Fruit fly (Drosophila melanogaster) whole organism, embryonic: ENCODE data around the gene Nup153.

ENCODE experiments used
- Abd-B ChIP-seq: fragments of 200-800 bp; sonication (Bioruptor generic); optimal IDR thresholded peaks from 2 replicates; lab custom pipeline; 2018; ENCODE audit warnings: missing biosample characterization, mild to moderate bottlenecking, missing genetic modification characterization, moderate library complexity
- Ada2b ChIP-seq: fragments of 200-800 bp; sonication (Bioruptor generic); IDR thresholded peaks from 2 replicates; pipeline ENCODE4 v1.3.6; 2022; ENCODE audit warnings: missing biosample characterization, missing genetic modification characterization
- CG10654 ChIP-seq: fragments of 200-800 bp; sonication (Bioruptor generic); optimal IDR thresholded peaks from 2 replicates; lab custom pipeline; 2016; ENCODE audit warnings: missing biosample characterization, missing genetic modification characterization
- CG13424 ChIP-seq: fragments of 200-800 bp; sonication (Bioruptor generic); optimal IDR thresholded peaks from 2 replicates; lab custom pipeline; 2019; ENCODE audit warnings: missing biosample characterization, mild to moderate bottlenecking, missing genetic modification characterization, moderate library complexity
- CG1529 ChIP-seq: fragments of 200-800 bp; sonication (Bioruptor generic); optimal IDR thresholded peaks from 3 replicates; lab custom pipeline; 2018; ENCODE audit warnings: missing biosample characterization, missing genetic modification characterization
- CG17186 ChIP-seq: fragments of 200-800 bp; sonication (Bioruptor generic); optimal IDR thresholded peaks from 3 replicates; lab custom pipeline; 2017; ENCODE audit warnings: missing biosample characterization, missing genetic modification reagents, missing genetic modification characterization
- CG17802 ChIP-seq: fragments of 200-800 bp; sonication (Bioruptor generic); optimal IDR thresholded peaks from 2 replicates; lab custom pipeline; 2018; ENCODE audit warnings: missing biosample characterization, mild to moderate bottlenecking, missing genetic modification characterization, moderate library complexity
- CG3995 ChIP-seq: fragments of 200-800 bp; sonication (Bioruptor generic); optimal IDR thresholded peaks from 3 replicates; lab custom pipeline; 2016; ENCODE audit warnings: missing biosample characterization, missing genetic modification characterization
- CG4404 ChIP-seq: fragments of 200-800 bp; sonication (Bioruptor generic); IDR thresholded peaks from 2 replicates; pipeline ENCODE4 v1.3.6; 2022; ENCODE audit warnings: missing biosample characterization, missing genetic modification characterization
- CG4424 ChIP-seq: fragments of 200-800 bp; sonication (Bioruptor generic); optimal IDR thresholded peaks from 3 replicates; lab custom pipeline; 2016; ENCODE audit warnings: missing biosample characterization, missing genetic modification characterization
- CG7372 ChIP-seq: fragments of 200-800 bp; sonication (Bioruptor generic); IDR thresholded peaks from 2 replicates; pipeline ENCODE4 v1.3.6; 2022; ENCODE audit warnings: missing biosample characterization, missing genetic modification characterization
- Deaf1 ChIP-seq: fragments of 200-800 bp; optimal IDR thresholded peaks from 3 replicates; lab custom pipeline; 2019; ENCODE audit warnings: missing biosample characterization, mild to moderate bottlenecking, missing genetic modification characterization, moderate library complexity
- Dek ChIP-seq: fragments of 200-800 bp; sonication (Bioruptor generic); optimal IDR thresholded peaks from 3 replicates; lab custom pipeline; 2019; ENCODE audit warnings: missing biosample characterization, mild to moderate bottlenecking, missing genetic modification characterization, moderate library complexity
- Dfd ChIP-seq, 2 experiments: fragments of >200 bp; optimal IDR thresholded peaks; 2 replicates each; lab custom pipeline; 2017; ENCODE audit warnings: missing biosample characterization in 2 of 2, missing genetic modification characterization in 2 of 2
- Dip2 ChIP-seq: fragments of 200-800 bp; sonication (Bioruptor generic); IDR thresholded peaks from 2 replicates; pipeline ENCODE4 v1.3.6; 2022; ENCODE audit warnings: missing biosample characterization, missing genetic modification characterization
- Dll ChIP-seq: fragments of 200-800 bp; sonication (Bioruptor generic); IDR thresholded peaks from 4 replicates; pipeline ENCODE4 v1.3.6; 2022; ENCODE audit warnings: missing biosample characterization, missing genetic modification characterization; ENCODE audit not compliant: partially characterized antibody
- Eip74EF ChIP-seq, 2 experiments: fragments of 200-800 bp in 1 of 2; fragments of >200 bp in 1 of 2; sonication (Bioruptor generic) in 1 of 2; optimal IDR thresholded peaks; 2 replicates each; lab custom pipeline; 2017 to 2019; ENCODE audit warnings: missing biosample characterization in 2 of 2, missing genetic modification characterization in 2 of 2, mild to moderate bottlenecking in 1 of 2, moderate library complexity in 1 of 2
- Gug ChIP-seq: fragments of 200-800 bp; sonication (Bioruptor generic); IDR thresholded peaks from 4 replicates; pipeline ENCODE4 v1.3.6; 2022; ENCODE audit warnings: missing biosample characterization, missing genetic modification characterization
- H2.0 ChIP-seq: fragments of 200-800 bp; sonication (Bioruptor generic); IDR thresholded peaks from 2 replicates; pipeline ENCODE4 v1.3.6; 2022; ENCODE audit warnings: missing biosample characterization, missing genetic modification characterization
- Hr51 ChIP-seq, 2 experiments: fragments of 200-800 bp; sonication (Bioruptor generic); optimal IDR thresholded peaks; 2 replicates in 1 of 2; 3 replicates in 1 of 2; lab custom pipeline; 2016 to 2018; ENCODE audit warnings: missing biosample characterization in 2 of 2, missing genetic modification characterization in 2 of 2, mild to moderate bottlenecking in 1 of 2, moderate library complexity in 1 of 2
- Lim3 ChIP-seq: fragments of 200-800 bp; sonication (Bioruptor generic); IDR thresholded peaks from 2 replicates; pipeline ENCODE4 v1.3.6; 2022; ENCODE audit warnings: missing biosample characterization, missing genetic modification characterization
- MESR4 ChIP-seq: fragments of 200-800 bp; sonication (Bioruptor generic); optimal IDR thresholded peaks from 2 replicates; lab custom pipeline; 2018; ENCODE audit warnings: missing biosample characterization, mild to moderate bottlenecking, missing genetic modification characterization, moderate library complexity
- Optix ChIP-seq: fragments of 200-800 bp; sonication (Bioruptor generic); IDR thresholded peaks from 3 replicates; pipeline ENCODE4 v1.3.6; 2022; ENCODE audit warnings: missing biosample characterization, missing genetic modification characterization
- Ravus ChIP-seq: fragments of 200-800 bp; sonication (Bioruptor generic); IDR thresholded peaks from 2 replicates; pipeline ENCODE4 v1.3.6; 2022; ENCODE audit warnings: missing biosample characterization, missing genetic modification characterization
- Rx ChIP-seq: fragments of 200-800 bp; sonication (Bioruptor generic); IDR thresholded peaks from 2 replicates; pipeline ENCODE4 v1.3.6; 2022; ENCODE audit warnings: missing biosample characterization, missing genetic modification characterization
- Sox100B ChIP-seq: fragments of 200-800 bp; sonication (Bioruptor generic); optimal IDR thresholded peaks from 3 replicates; lab custom pipeline; 2018; ENCODE audit warnings: missing biosample characterization, mild to moderate bottlenecking, missing genetic modification characterization
- Tbp ChIP-seq: fragments of >200 bp; optimal IDR thresholded peaks from 2 replicates; lab custom pipeline; 2018; ENCODE audit warnings: missing biosample characterization, missing genetic modification characterization
- amos ChIP-seq: fragments of 200-800 bp; sonication (Bioruptor generic); IDR thresholded peaks from 2 replicates; pipeline ENCODE4 v1.3.6; 2022; ENCODE audit warnings: missing biosample characterization, missing genetic modification characterization; ENCODE audit not compliant: partially characterized antibody
- bab2 ChIP-seq: fragments of 200-800 bp; sonication (Bioruptor generic); optimal IDR thresholded peaks from 2 replicates; lab custom pipeline; 2016; ENCODE audit warnings: missing biosample characterization, missing genetic modification characterization
- bbx ChIP-seq: fragments of 200-800 bp; sonication (Bioruptor generic); IDR thresholded peaks from 2 replicates; pipeline ENCODE4 v1.3.6; 2022; ENCODE audit warnings: missing biosample characterization, missing genetic modification characterization; ENCODE audit not compliant: partially characterized antibody
- btn ChIP-seq: fragments of 200-800 bp; sonication (Bioruptor generic); optimal IDR thresholded peaks from 2 replicates; lab custom pipeline; 2016; ENCODE audit warnings: missing biosample characterization, missing genetic modification characterization
- corto ChIP-seq: fragments of 200-800 bp; sonication (Bioruptor generic); optimal IDR thresholded peaks from 2 replicates; lab custom pipeline; 2016; ENCODE audit warnings: missing biosample characterization, mild to moderate bottlenecking, missing genetic modification characterization, moderate library complexity
- da ChIP-seq: fragments of 200-800 bp; sonication (Bioruptor generic); optimal IDR thresholded peaks from 2 replicates; lab custom pipeline; 2016; ENCODE audit warnings: missing biosample characterization, missing genetic modification characterization
- en ChIP-seq: fragments of 200-800 bp; sonication (Bioruptor generic); optimal IDR thresholded peaks from 2 replicates; lab custom pipeline; 2016; ENCODE audit warnings: missing biosample characterization, missing genetic modification characterization
- fd64A ChIP-seq: fragments of 200-800 bp; sonication (Bioruptor generic); optimal IDR thresholded peaks from 3 replicates; lab custom pipeline; 2018; ENCODE audit warnings: missing biosample characterization, mild to moderate bottlenecking, missing genetic modification characterization
- jing ChIP-seq: fragments of 200-800 bp; sonication (Bioruptor generic); optimal IDR thresholded peaks from 2 replicates; lab custom pipeline; 2018; ENCODE audit warnings: missing biosample characterization, mild to moderate bottlenecking, missing genetic modification characterization
- mam ChIP-seq: fragments of 200-800 bp; sonication (Bioruptor generic); optimal IDR thresholded peaks from 3 replicates; lab custom pipeline; 2016; ENCODE audit warnings: missing biosample characterization, missing genetic modification characterization
- mld ChIP-seq: fragments of 200-800 bp; sonication (Bioruptor generic); IDR thresholded peaks from 3 replicates; pipeline ENCODE4 v1.3.6; 2022; ENCODE audit warnings: missing biosample characterization, missing genetic modification characterization; ENCODE audit not compliant: partially characterized antibody
- nau ChIP-seq: fragments of 200-800 bp; sonication (Bioruptor generic); optimal IDR thresholded peaks from 3 replicates; lab custom pipeline; 2017; ENCODE audit warnings: missing biosample characterization, mild to moderate bottlenecking, missing genetic modification characterization, missing genetic modification reagents
- nmo ChIP-seq: fragments of 200-800 bp; sonication (Bioruptor generic); optimal IDR thresholded peaks from 2 replicates; lab custom pipeline; 2018; ENCODE audit warnings: missing biosample characterization, mild to moderate bottlenecking, missing genetic modification characterization, moderate library complexity
- nom ChIP-seq: fragments of 200-800 bp; sonication (Bioruptor generic); optimal IDR thresholded peaks from 2 replicates; lab custom pipeline; 2017; ENCODE audit warnings: missing biosample characterization, missing genetic modification characterization, mild to moderate bottlenecking, moderate library complexity, missing genetic modification reagents
- onecut ChIP-seq: fragments of 200-800 bp; sonication (Bioruptor generic); IDR thresholded peaks from 2 replicates; pipeline ENCODE4 v1.3.6; 2022; ENCODE audit warnings: missing biosample characterization, missing genetic modification characterization
- ranshi ChIP-seq: fragments of 200-800 bp; sonication (Bioruptor generic); IDR thresholded peaks from 2 replicates; pipeline ENCODE4 v1.3.6; 2022; ENCODE audit warnings: missing biosample characterization, missing genetic modification characterization
- tio ChIP-seq: fragments of 200-800 bp; sonication (Bioruptor generic); optimal IDR thresholded peaks from 2 replicates; lab custom pipeline; 2017; ENCODE audit warnings: missing biosample characterization, missing genetic modification characterization, inconsistent platforms
- tna ChIP-seq: fragments of 200-800 bp; sonication (Bioruptor generic); IDR thresholded peaks from 2 replicates; pipeline ENCODE4 v1.3.6; 2022; ENCODE audit warnings: missing biosample characterization, missing genetic modification characterization; ENCODE audit not compliant: partially characterized antibody
- trem ChIP-seq: fragments of 200-800 bp; optimal IDR thresholded peaks from 3 replicates; lab custom pipeline; 2019; ENCODE audit warnings: missing biosample characterization, mild to moderate bottlenecking, missing genetic modification characterization, moderate library complexity
- unpg ChIP-seq: fragments of 200-800 bp; sonication (Bioruptor generic); optimal IDR thresholded peaks from 3 replicates; lab custom pipeline; 2018; ENCODE audit warnings: missing biosample characterization, mild to moderate bottlenecking, missing genetic modification characterization, moderate library complexity
- zfh1 ChIP-seq: fragments of 200-800 bp; sonication (Bioruptor generic); IDR thresholded peaks from 3 replicates; pipeline ENCODE4 v1.3.6; 2022; ENCODE audit warnings: missing biosample characterization, missing genetic modification characterization

Nup153 gene

dm6 chrX:16640260-16641100, 41.4 kb downstream of the Nup153 start, which contains the start of the genes SNRPG and mthl1 (continued):
- TF ChIP-seq nmo (GFP tag; lab: Kevin White, UChicago): peak; percentile 57
- TF ChIP-seq Ravus (GFP tag; lab: Robert Waterston, UW): peak; percentile 78
- TF ChIP-seq onecut (GFP tag; lab: Robert Waterston, UW): no peak; the same call in 1 of the 2 replicates
- no peak for TF ChIP-seq trem (tag; lab: Kevin White, UChicago)
- TF ChIP-seq jing (GFP tag; lab: Kevin White, UChicago): peak; percentile 30
- no peak for TF ChIP-seq Dip2 (GFP tag; lab: Robert Waterston, UW)
- no peak for TF ChIP-seq nau (GFP tag; lab: Kevin White, UChicago)
- TF ChIP-seq CG1529 (GFP tag; lab: Kevin White, UChicago): peak; percentile 21
- no peak for TF ChIP-seq corto (GFP tag; lab: Kevin White, UChicago)
- TF ChIP-seq Rx (GFP tag; lab: Robert Waterston, UW): peak; percentile 91
- peak; percentile 89 for TF ChIP-seq Optix (GFP tag; lab: Robert Waterston, UW)
- TF ChIP-seq Eip74EF (GFP tag; optimal IDR thresholded peaks at IDR 0.05; lab: Kevin White, UChicago): peak in 1 of 2 experiments; percentile 45
- peak; percentile 93 for TF ChIP-seq H2.0 (GFP tag; lab: Robert Waterston, UW)
- TF ChIP-seq Dll: peak; percentile 79
- peak; percentile 64 for TF ChIP-seq bbx
- peak; percentile 90 for TF ChIP-seq CG7372 (GFP tag; lab: Robert Waterston, UW)
- TF ChIP-seq tna (GFP tag; lab: Robert Waterston, UW): peak; percentile 46; the same call in 1 of the 2 replicates
- TF ChIP-seq btn (GFP tag; lab: Kevin White, UChicago): no peak
- TF ChIP-seq Ada2b (GFP tag; lab: Robert Waterston, UW): peak; percentile 84
- TF ChIP-seq unpg (GFP tag; lab: Kevin White, UChicago): peak; percentile 65
- TF ChIP-seq CG17802 (tag; lab: Kevin White, UChicago): peak; percentile 94
- TF ChIP-seq CG4424: peak; percentile 76
- TF ChIP-seq Sox100B (GFP tag; lab: Kevin White, UChicago): peak; percentile 14
- TF ChIP-seq zfh1 (GFP tag; lab: Robert Waterston, UW): peak; percentile 95
- peak; percentile 72 for TF ChIP-seq CG13424 (tag; lab: Kevin White, UChicago)
- TF ChIP-seq Gug (GFP tag; lab: Robert Waterston, UW): peak; percentile 98
- TF ChIP-seq Hr51 (GFP tag; optimal IDR thresholded peaks at IDR 0.05; lab: Kevin White, UChicago): peak; percentile 75 to 80
- TF ChIP-seq mam (GFP tag; lab: Kevin White, UChicago): peak; percentile 68
- peak; percentile 79 for TF ChIP-seq CG3995 (GFP tag; lab: Kevin White, UChicago)
- TF ChIP-seq MESR4 (GFP tag; lab: Kevin White, UChicago): peak; percentile 34
- TF ChIP-seq tio: peak; percentile 86
- TF ChIP-seq ranshi: peak; percentile 94
- peak; percentile 82 for TF ChIP-seq Dek (tag; lab: Kevin White, UChicago)
- peak; percentile 82 for TF ChIP-seq bab2 (GFP tag; lab: Kevin White, UChicago)
- TF ChIP-seq Abd-B (GFP tag; lab: Kevin White, UChicago): peak; percentile 87
- no peak for TF ChIP-seq mld (GFP tag; lab: Robert Waterston, UW)
- TF ChIP-seq amos (GFP tag; lab: Robert Waterston, UW): peak; percentile 68
- TF ChIP-seq CG17186 (GFP tag; lab: Kevin White, UChicago): peak; percentile 94
- peak; percentile 31 for TF ChIP-seq nom
- TF ChIP-seq en (GFP tag; lab: Kevin White, UChicago): no peak
- peak; percentile 43 for TF ChIP-seq da
- peak in 1 of 2 experiments; percentile 65 for TF ChIP-seq Dfd (GFP tag; optimal IDR thresholded peaks at IDR 0.05; lab: Kevin White, UChicago)
- TF ChIP-seq CG10654 (GFP tag; lab: Kevin White, UChicago): peak; percentile 68
- TF ChIP-seq Lim3: peak; percentile 70
- no peak for TF ChIP-seq Deaf1 (tag; lab: Kevin White, UChicago)
- no peak for TF ChIP-seq Tbp (GFP tag; lab: Kevin White, UChicago)
- TF ChIP-seq CG4404 (GFP tag; lab: Robert Waterston, UW): peak; percentile 86
- peak; percentile 51 for TF ChIP-seq fd64A (GFP tag; lab: Kevin White, UChicago)
